Fruit fly (Drosophila melanogaster): ENCODE results near the gene c11.1.

Gene c11.1

DNA sequence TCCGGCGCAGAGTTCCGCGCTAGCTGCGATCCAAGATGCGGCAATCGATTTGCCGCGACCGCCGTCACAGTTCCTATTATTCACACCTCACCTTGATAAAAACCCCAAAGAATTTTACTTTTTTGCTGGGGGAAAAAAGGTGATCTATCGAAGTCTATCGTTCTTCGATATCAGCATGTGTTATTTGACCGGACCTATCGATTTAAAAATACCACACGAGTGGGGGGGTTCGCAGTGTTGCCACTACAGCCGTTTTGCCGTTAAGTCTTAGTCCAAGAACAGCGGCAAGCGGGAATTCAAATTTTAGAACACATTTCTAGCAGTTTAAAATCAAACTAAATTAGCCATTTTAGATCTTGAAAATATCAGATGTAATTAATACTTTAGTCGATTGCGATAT, 50.7 kb downstream of the c11.1 start, which contains the start of gene CG12121 (continued):
- no peak for TF ChIP-seq CG8765 (GFP tag; IDR thresholded peaks at IDR 0.05)
- no peak for TF ChIP-seq slp2 (GFP tag; optimal IDR thresholded peaks at IDR 0.05)
- no peak for TF ChIP-seq otp (GFP tag; IDR thresholded peaks at IDR 0.05)
- TF ChIP-seq Side (GFP tag; optimal IDR thresholded peaks at IDR 0.05): no peak
- no peak for TF ChIP-seq CG9727 (GFP tag; optimal IDR thresholded peaks at IDR 0.05)
- TF ChIP-seq CG1647 (GFP tag; optimal IDR thresholded peaks at IDR 0.05): no peak
- TF ChIP-seq Rfx (GFP tag; IDR thresholded peaks at IDR 0.05): no peak
- TF ChIP-seq Ada2b (GFP tag; IDR thresholded peaks at IDR 0.05): no peak
- no peak for TF ChIP-seq CG12104 (GFP tag; optimal IDR thresholded peaks at IDR 0.05)
- peak; percentile 65 for TF ChIP-seq Scr (GFP tag; IDR thresholded peaks at IDR 0.05; ENCODE audit: partially characterized antibody)
- TF ChIP-seq CG7271 (tag; optimal IDR thresholded peaks at IDR 0.05): no peak
- no peak for TF ChIP-seq insv (GFP tag; optimal IDR thresholded peaks at IDR 0.05)
- TF ChIP-seq Lpt (GFP tag; optimal IDR thresholded peaks at IDR 0.05): no peak
- TF ChIP-seq sug (tag; optimal IDR thresholded peaks at IDR 0.05): no peak
- TF ChIP-seq CG9797 (GFP tag; optimal IDR thresholded peaks at IDR 0.05): peak; percentile 42
- peak; percentile 59 for TF ChIP-seq MBD-R2 (GFP tag; IDR thresholded peaks at IDR 0.05)
- no peak for TF ChIP-seq CG9215 (GFP tag; IDR thresholded peaks at IDR 0.05)
- no peak for TF ChIP-seq ase (GFP tag; IDR thresholded peaks at IDR 0.05)
- TF ChIP-seq cad (GFP tag; optimal IDR thresholded peaks at IDR 0.05): no peak
- TF ChIP-seq bab2 (GFP tag; optimal IDR thresholded peaks at IDR 0.05): no peak
- TF ChIP-seq ATbp (GFP tag; optimal IDR thresholded peaks at IDR 0.05): no peak
- no peak for TF ChIP-seq HLH54F (GFP tag; optimal IDR thresholded peaks at IDR 0.05)
- TF ChIP-seq Spps (tag; optimal IDR thresholded peaks at IDR 0.05): no peak
- TF ChIP-seq CG6791 (GFP tag; IDR thresholded peaks at IDR 0.05; ENCODE audit: partially characterized antibody): peak; percentile 80
- peak; percentile 53 for TF ChIP-seq CG14710 (tag; optimal IDR thresholded peaks at IDR 0.05)
- no peak for TF ChIP-seq CG1832 (GFP tag; optimal IDR thresholded peaks at IDR 0.05)
- TF ChIP-seq CG3281 (GFP tag; optimal IDR thresholded peaks at IDR 0.05): no peak
- no peak for TF ChIP-seq Hr39 (optimal IDR thresholded peaks at IDR 0.05)
- no peak for TF ChIP-seq CG6175 (GFP tag; IDR thresholded peaks at IDR 0.05)
- TF ChIP-seq CG6654 (GFP tag; optimal IDR thresholded peaks at IDR 0.05): no peak
- TF ChIP-seq CG10209 (GFP tag; optimal IDR thresholded peaks at IDR 0.05): no peak
- no peak for TF ChIP-seq Optix (GFP tag; IDR thresholded peaks at IDR 0.05)
- TF ChIP-seq ash1 (GFP tag; optimal IDR thresholded peaks at IDR 0.05): no peak
- no peak for TF ChIP-seq CG31224 (GFP tag; IDR thresholded peaks at IDR 0.05)
- TF ChIP-seq CG8359 (GFP tag; optimal IDR thresholded peaks at IDR 0.05; ENCODE audit: borderline replicate concordance): no peak
- no peak for TF ChIP-seq Pdp1 (GFP tag; optimal IDR thresholded peaks at IDR 0.05)
- TF ChIP-seq sima (GFP tag; optimal IDR thresholded peaks at IDR 0.05): no peak
- TF ChIP-seq CG15514 (GFP tag; optimal IDR thresholded peaks at IDR 0.05): peak; percentile 71
- TF ChIP-seq CG7963 (GFP tag; IDR thresholded peaks at IDR 0.05; ENCODE audit: partially characterized antibody): peak; percentile 72
- no peak for TF ChIP-seq grn (GFP tag; optimal IDR thresholded peaks at IDR 0.05)
- TF ChIP-seq PHDP (tag; optimal IDR thresholded peaks at IDR 0.05): no peak
- no peak for TF ChIP-seq CG9817 (tag; optimal IDR thresholded peaks at IDR 0.05)
- TF ChIP-seq ind (GFP tag; optimal IDR thresholded peaks at IDR 0.05): no peak
- TF ChIP-seq cwo (GFP tag; optimal IDR thresholded peaks at IDR 0.05): no peak
- no peak for TF ChIP-seq HHEX (GFP tag; optimal IDR thresholded peaks at IDR 0.05)
- no peak for TF ChIP-seq CoRest (tag; optimal IDR thresholded peaks at IDR 0.05)
- no peak for TF ChIP-seq CG18011 (GFP tag; optimal IDR thresholded peaks at IDR 0.05)
- no peak for TF ChIP-seq CG43689 (GFP tag; IDR thresholded peaks at IDR 0.05)
- TF ChIP-seq CG10654 (GFP tag; optimal IDR thresholded peaks at IDR 0.05): no peak
- TF ChIP-seq Sin3A (optimal IDR thresholded peaks at IDR 0.05): no peak
- no peak for TF ChIP-seq Dek (tag; optimal IDR thresholded peaks at IDR 0.05)
- TF ChIP-seq YL-1 (GFP tag; optimal IDR thresholded peaks at IDR 0.05): peak; percentile 39

Data from whole organism, embryonic.